Worm (Caenorhabditis elegans) whole organism, young adult: Measurements from ENCODE around the gene F02D8.4.

Experiments used
- D2030.7 ChIP-seq: fragments of 200-800 bp; sonication (Bioruptor generic); IDR thresholded peaks from 2 replicates; pipeline ENCODE4 v1.3.6; 2022; ENCODE audit warnings: missing genetic modification reagents, missing genetic modification characterization, missing compliant biosample characterization
- F10E7.11 ChIP-seq: sonication (generic microtip); optimal IDR thresholded peaks from 2 replicates; lab custom pipeline; 2017; ENCODE audit warnings: mild to moderate bottlenecking, missing genetic modification characterization, moderate library complexity, missing compliant biosample characterization
- F23B12.7 ChIP-seq: sonication (generic microtip); optimal IDR thresholded peaks from 2 replicates; lab custom pipeline; 2017; ENCODE audit warnings: missing genetic modification characterization, mild to moderate bottlenecking, missing compliant biosample characterization, antibody characterized with exemption, moderate library complexity; ENCODE audit not compliant: insufficient read depth
- F33H1.4 ChIP-seq: fragments of 200-800 bp; sonication (Bioruptor generic); IDR thresholded peaks from 2 replicates; pipeline ENCODE4 v1.3.6; 2022; ENCODE audit warnings: missing genetic modification reagents, missing genetic modification characterization, missing compliant biosample characterization
- F37B4.10 ChIP-seq: fragments of 200-800 bp; sonication (Bioruptor generic); IDR thresholded peaks from 2 replicates; pipeline ENCODE4 v1.3.6; 2022; ENCODE audit warnings: missing genetic modification characterization, missing compliant biosample characterization
- F49E8.2 ChIP-seq: sonication (generic microtip); optimal IDR thresholded peaks from 3 replicates; lab custom pipeline; 2017; ENCODE audit warnings: missing genetic modification characterization, mild to moderate bottlenecking, missing compliant biosample characterization, antibody characterized with exemption, moderate library complexity; ENCODE audit not compliant: insufficient read depth
- F55B11.4 ChIP-seq: sonication (generic microtip); optimal IDR thresholded peaks from 2 replicates; lab custom pipeline; 2016; ENCODE audit warnings: missing compliant biosample characterization, missing genetic modification characterization, borderline replicate concordance; ENCODE audit not compliant: insufficient read depth
- F57A8.1 ChIP-seq: fragments of 200-800 bp; sonication (Bioruptor generic); optimal IDR thresholded peaks from 2 replicates; lab custom pipeline; 2018; ENCODE audit warnings: mild to moderate bottlenecking, missing genetic modification characterization, moderate library complexity, missing compliant biosample characterization
- K11D2.4 ChIP-seq: fragments of 200-800 bp; sonication (Bioruptor generic); IDR thresholded peaks from 2 replicates; pipeline ENCODE4 v1.3.6; 2022; ENCODE audit warnings: missing genetic modification reagents, missing genetic modification characterization, missing compliant biosample characterization
- K12H6.12 ChIP-seq: fragments of 200-800 bp; sonication (Bioruptor generic); optimal IDR thresholded peaks from 2 replicates; lab custom pipeline; 2018; ENCODE audit warnings: mild to moderate bottlenecking, missing genetic modification characterization, missing compliant biosample characterization
- T26A5.8 ChIP-seq: sonication (generic microtip); optimal IDR thresholded peaks from 2 replicates; lab custom pipeline; 2016; ENCODE audit warnings: missing genetic modification characterization, missing compliant biosample characterization
- Y53F4B.3 ChIP-seq: fragments of 200-800 bp; sonication (Bioruptor generic); IDR thresholded peaks from 2 replicates; pipeline ENCODE4 v1.3.6; 2022; ENCODE audit warnings: missing genetic modification reagents, missing genetic modification characterization, missing compliant biosample characterization
- Y67H2A.10 ChIP-seq: fragments of 200-800 bp; sonication (Bioruptor generic); conservative IDR thresholded peaks from 2 replicates; pipeline ENCODE4 v1.3.6; 2022; ENCODE audit warnings: missing genetic modification reagents, missing genetic modification characterization, missing compliant biosample characterization
- Y79H2A.3 ChIP-seq: fragments of 200-800 bp; sonication (Bioruptor generic); conservative IDR thresholded peaks from 2 replicates; pipeline ENCODE4 v1.3.6; 2022; ENCODE audit warnings: missing genetic modification reagents, missing genetic modification characterization, missing compliant biosample characterization
- ama-1 ChIP-seq, 3 experiments: fragments of 150-350 bp in 1 of 3; sonication (generic microtip) in 2 of 3; optimal IDR thresholded peaks; 2 replicates each; lab custom pipeline; 2014 to 2018; ENCODE audit warnings: missing biosample characterization in 2 of 3, missing genetic modification characterization in 2 of 3, missing genetic modification reagents in 2 of 3
- ccch-3 ChIP-seq: fragments of 200-800 bp; sonication (Bioruptor generic); optimal IDR thresholded peaks from 2 replicates; lab custom pipeline; 2018; ENCODE audit warnings: mild to moderate bottlenecking, missing genetic modification characterization, missing compliant biosample characterization
- cebp-2 ChIP-seq: fragments of 200-800 bp; sonication (Bioruptor generic); IDR thresholded peaks from 2 replicates; pipeline ENCODE4 v1.3.6; 2022; ENCODE audit warnings: missing genetic modification characterization, missing compliant biosample characterization
- ceh-27 ChIP-seq: fragments of 200-800 bp; sonication (Bioruptor generic); optimal IDR thresholded peaks from 2 replicates; lab custom pipeline; 2018; ENCODE audit warnings: mild to moderate bottlenecking, missing genetic modification characterization, moderate library complexity, missing compliant biosample characterization
- ceh-40 ChIP-seq: fragments of 200-800 bp; sonication (Bioruptor generic); IDR thresholded peaks from 2 replicates; pipeline ENCODE4 v1.3.6; 2022; ENCODE audit warnings: missing genetic modification characterization, missing compliant biosample characterization
- ceh-58 ChIP-seq: fragments of 200-800 bp; sonication (Bioruptor generic); IDR thresholded peaks from 2 replicates; pipeline ENCODE4 v1.3.6; 2022; ENCODE audit warnings: missing genetic modification characterization, missing compliant biosample characterization
- ceh-79 ChIP-seq: sonication (generic microtip); optimal IDR thresholded peaks from 2 replicates; lab custom pipeline; 2017; ENCODE audit warnings: mild to moderate bottlenecking, missing genetic modification characterization, missing compliant biosample characterization
- efl-1 ChIP-seq: fragments of 150-350 bp; optimal IDR thresholded peaks from 2 replicates; lab custom pipeline; 2014; ENCODE audit warnings: missing biosample characterization, missing genetic modification reagents, missing genetic modification characterization
- egl-44 ChIP-seq: fragments of 200-800 bp; sonication (Bioruptor generic); IDR thresholded peaks from 2 replicates; pipeline ENCODE4 v1.3.6; 2022; ENCODE audit warnings: missing genetic modification reagents, missing genetic modification characterization, missing compliant biosample characterization
- fkh-3 ChIP-seq: sonication (generic microtip); optimal IDR thresholded peaks from 2 replicates; lab custom pipeline; 2016; ENCODE audit warnings: mild to moderate bottlenecking, missing genetic modification characterization, missing compliant biosample characterization
- gei-17 ChIP-seq: fragments of 200-800 bp; sonication (Bioruptor generic); optimal IDR thresholded peaks from 2 replicates; lab custom pipeline; 2018; ENCODE audit warnings: mild to moderate bottlenecking, missing genetic modification characterization, missing compliant biosample characterization
- him-1 ChIP-seq: sonication (generic microtip); optimal IDR thresholded peaks from 2 replicates; lab custom pipeline; 2016; ENCODE audit warnings: missing genotype, missing genetic modification reagents, missing genetic modification characterization, missing compliant biosample characterization
- hlh-26 ChIP-seq: fragments of 200-800 bp; sonication (Bioruptor generic); conservative IDR thresholded peaks from 2 replicates; pipeline ENCODE4 v1.3.6; 2022; ENCODE audit warnings: missing genetic modification reagents, missing genetic modification characterization, missing compliant biosample characterization
- hmg-1.2 ChIP-seq: fragments of 200-800 bp; sonication (Bioruptor generic); IDR thresholded peaks from 2 replicates; pipeline ENCODE4 v1.3.6; 2022; ENCODE audit warnings: missing genetic modification reagents, missing genetic modification characterization, missing compliant biosample characterization
- lag-1 ChIP-seq: fragments of 200-800 bp; sonication (Bioruptor generic); IDR thresholded peaks from 2 replicates; pipeline ENCODE4 v1.3.6; 2022; ENCODE audit warnings: missing genetic modification reagents, missing genetic modification characterization, missing compliant biosample characterization
- let-526 ChIP-seq: fragments of 200-800 bp; sonication (Bioruptor generic); IDR thresholded peaks from 2 replicates; pipeline ENCODE4 v1.3.6; 2022; ENCODE audit warnings: missing genetic modification reagents, missing genetic modification characterization, missing compliant biosample characterization
- let-607 ChIP-seq, 2 experiments: fragments of 200-800 bp in 1 of 2; sonication (Bioruptor generic) in 1 of 2; sonication (generic microtip) in 1 of 2; optimal IDR thresholded peaks; 2 replicates each; lab custom pipeline; 2016 to 2018; ENCODE audit warnings: mild to moderate bottlenecking in 2 of 2, missing compliant biosample characterization in 2 of 2, missing genetic modification characterization in 2 of 2, moderate library complexity in 2 of 2, missing genotype in 1 of 2
- lin-26 ChIP-seq: fragments of 200-800 bp; sonication (Bioruptor generic); IDR thresholded peaks from 2 replicates; pipeline ENCODE4 v1.3.6; 2022; ENCODE audit warnings: missing genetic modification reagents, missing genetic modification characterization, missing compliant biosample characterization
- lin-40 ChIP-seq: sonication (generic microtip); optimal IDR thresholded peaks from 2 replicates; lab custom pipeline; 2016; ENCODE audit warnings: missing genetic modification characterization, mild to moderate bottlenecking, missing compliant biosample characterization, missing genotype, missing genetic modification reagents
- madf-10 ChIP-seq: sonication (generic microtip); optimal IDR thresholded peaks from 2 replicates; lab custom pipeline; 2016; ENCODE audit warnings: mild to moderate bottlenecking, missing genetic modification characterization, missing compliant biosample characterization
- madf-3 ChIP-seq: fragments of 200-800 bp; sonication (Bioruptor generic); IDR thresholded peaks from 2 replicates; pipeline ENCODE4 v1.3.6; 2022; ENCODE audit warnings: missing genetic modification reagents, missing genetic modification characterization, missing compliant biosample characterization
- madf-8 ChIP-seq: fragments of 200-800 bp; sonication (Bioruptor generic); conservative IDR thresholded peaks from 2 replicates; pipeline ENCODE4 v1.3.6; 2022; ENCODE audit warnings: missing genetic modification reagents, missing genetic modification characterization, missing compliant biosample characterization
- nfya-2 ChIP-seq: fragments of 200-800 bp; sonication (Bioruptor generic); IDR thresholded peaks from 2 replicates; pipeline ENCODE4 v1.3.6; 2022; ENCODE audit warnings: missing genetic modification reagents, missing genetic modification characterization, missing compliant biosample characterization
- nhr-90 ChIP-seq: sonication (generic microtip); optimal IDR thresholded peaks from 2 replicates; lab custom pipeline; 2016; ENCODE audit warnings: missing genotype, mild to moderate bottlenecking, missing genetic modification characterization, missing compliant biosample characterization
- repo-1 ChIP-seq: sonication (generic microtip); optimal IDR thresholded peaks from 2 replicates; lab custom pipeline; 2017; ENCODE audit warnings: mild to moderate bottlenecking, missing genetic modification characterization, missing compliant biosample characterization
- sdz-38 ChIP-seq: sonication (generic microtip); optimal IDR thresholded peaks from 2 replicates; lab custom pipeline; 2016; ENCODE audit warnings: missing genotype, missing genetic modification characterization, missing compliant biosample characterization
- somi-1 ChIP-seq: fragments of 200-800 bp; sonication (Bioruptor generic); optimal IDR thresholded peaks from 2 replicates; lab custom pipeline; 2018; ENCODE audit warnings: mild to moderate bottlenecking, missing genetic modification characterization, missing compliant biosample characterization
- sptf-2 ChIP-seq: fragments of 200-800 bp; sonication (Bioruptor generic); optimal IDR thresholded peaks from 2 replicates; lab custom pipeline; 2018; ENCODE audit warnings: mild to moderate bottlenecking, missing genetic modification characterization, missing compliant biosample characterization
- tbx-9 ChIP-seq: sonication (generic microtip); optimal IDR thresholded peaks from 2 replicates; lab custom pipeline; 2016; ENCODE audit warnings: borderline replicate concordance, missing genetic modification characterization, inconsistent platforms, missing compliant biosample characterization
- unc-62 ChIP-seq: fragments of 150-350 bp; optimal IDR thresholded peaks from 2 replicates; lab custom pipeline; 2014; ENCODE audit warnings: missing biosample characterization, missing genetic modification reagents, missing genetic modification characterization
- zim-3 ChIP-seq: sonication (generic microtip); optimal IDR thresholded peaks from 2 replicates; lab custom pipeline; 2017; ENCODE audit warnings: mild to moderate bottlenecking, missing genetic modification characterization, moderate library complexity, missing compliant biosample characterization
- ztf-18 ChIP-seq: sonication (generic microtip); optimal IDR thresholded peaks from 2 replicates; lab custom pipeline; 2016; ENCODE audit warnings: missing genotype, mild to moderate bottlenecking, missing genetic modification characterization, missing compliant biosample characterization
- ztf-22 ChIP-seq: fragments of 200-800 bp; sonication (Bioruptor generic); optimal IDR thresholded peaks from 2 replicates; lab custom pipeline; 2018; ENCODE audit warnings: mild to moderate bottlenecking, missing genetic modification characterization, moderate library complexity, missing compliant biosample characterization
- ztf-25 ChIP-seq: fragments of 200-800 bp; sonication (Bioruptor generic); IDR thresholded peaks from 2 replicates; pipeline ENCODE4 v1.3.6; 2022; ENCODE audit warnings: missing genetic modification reagents, missing genetic modification characterization, missing compliant biosample characterization

Gene F02D8.4

DNA sequence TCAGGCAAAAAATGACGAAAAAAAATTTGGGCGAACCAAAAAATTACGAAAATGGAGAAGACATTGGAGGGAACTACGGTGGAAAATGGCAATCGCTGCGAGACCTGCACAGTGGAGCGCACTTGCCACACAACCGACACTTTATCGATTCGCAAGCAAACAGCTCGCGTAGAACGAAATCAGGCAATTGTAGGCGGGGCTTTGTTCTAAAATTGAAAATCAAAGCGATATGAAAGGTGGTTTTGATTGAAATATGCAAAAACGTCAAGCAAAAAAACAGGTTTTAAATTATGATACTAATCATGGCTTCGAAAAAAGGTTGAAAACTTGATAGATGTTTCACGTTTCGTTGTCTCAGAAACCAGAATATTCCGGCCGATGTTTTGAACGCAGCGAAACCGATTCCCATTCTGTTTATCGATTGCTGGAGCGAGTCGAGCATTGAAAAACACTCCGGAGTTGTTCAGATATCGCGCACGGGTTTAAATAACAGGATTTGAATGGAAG lies 17.5 kb downstream of the F02D8.4 start, which contains the start of the genes fib-1 and mut-15:
Gene fib-1 (minus strand): TSS at position 40 of the 507 bp plus-strand sequence.
Gene mut-15 (plus strand): TSS at position 360 of the 507 bp plus-strand sequence.
- TF ChIP-seq lin-26 (GFP tag; lab: Robert Waterston, UW) = no peak
- no peak for TF ChIP-seq tbx-9 (tag; lab: Kevin White, UChicago)
- peak; percentile 98 for TF ChIP-seq F33H1.4 (GFP tag; lab: Robert Waterston, UW)
- TF ChIP-seq ccch-3 = no peak
- TF ChIP-seq ceh-40 (GFP tag; lab: Robert Waterston, UW) = no peak
- peak; percentile 82 for TF ChIP-seq madf-10 (tag; lab: Kevin White, UChicago)
- 0 out of 2 replicates have a peak, but pooled peaks have one; percentile 61 for TF ChIP-seq let-526 (GFP tag; lab: Robert Waterston, UW)
- no peak for TF ChIP-seq lag-1 (GFP tag; lab: Robert Waterston, UW)
- peak; percentile 66 for TF ChIP-seq efl-1 (GFP tag; lab: Kevin White, UChicago)
- TF ChIP-seq nfya-2 (GFP tag; lab: Robert Waterston, UW) = no peak
- no peak for TF ChIP-seq ztf-22 (GFP tag; lab: Kevin White, UChicago)
- peak; percentile 86 for TF ChIP-seq lin-40 (tag; lab: Kevin White, UChicago)
- no peak for TF ChIP-seq Y79H2A.3
- no peak for TF ChIP-seq nhr-90 (tag; lab: Kevin White, UChicago)
- TF ChIP-seq sdz-38 (tag; lab: Kevin White, UChicago) = no peak
- peak in 1 of 2 experiments; percentile 52 for TF ChIP-seq let-607 (tag; optimal IDR thresholded peaks at IDR 0.05; lab: Kevin White, UChicago)
- TF ChIP-seq gei-17 (GFP tag; lab: Kevin White, UChicago) = no peak
- TF ChIP-seq K11D2.4 (GFP tag; lab: Robert Waterston, UW) = peak; percentile 81
- TF ChIP-seq Y67H2A.10 (GFP tag; lab: Robert Waterston, UW) = peak; percentile 76; the same call in 1 of the 2 replicates
- peak; percentile 86 for TF ChIP-seq F23B12.7 (tag; lab: Kevin White, UChicago)
- TF ChIP-seq zim-3 (tag; lab: Kevin White, UChicago) = no peak
- TF ChIP-seq F49E8.2 (tag; lab: Kevin White, UChicago) = peak; percentile 81
- peak; percentile 50 for TF ChIP-seq ztf-18 (tag; lab: Kevin White, UChicago)
- no peak for TF ChIP-seq F57A8.1 (GFP tag; lab: Kevin White, UChicago)
- TF ChIP-seq F37B4.10 (GFP tag; lab: Robert Waterston, UW) = no peak
- TF ChIP-seq egl-44 (GFP tag; lab: Robert Waterston, UW) = 0 out of 2 replicates have a peak, but pooled peaks have one; percentile 45
- no peak for TF ChIP-seq ceh-58 (GFP tag; lab: Robert Waterston, UW)
- TF ChIP-seq ceh-27 (GFP tag; lab: Kevin White, UChicago) = peak; percentile 95
- no peak for TF ChIP-seq cebp-2 (GFP tag; lab: Robert Waterston, UW)
- peak; percentile 85 for TF ChIP-seq K12H6.12 (tag; lab: Kevin White, UChicago)
- TF ChIP-seq unc-62 (GFP tag; lab: Kevin White, UChicago) = no peak
- no peak for TF ChIP-seq F55B11.4 (tag; lab: Kevin White, UChicago)
- TF ChIP-seq Y53F4B.3 (GFP tag; lab: Robert Waterston, UW) = peak; percentile 27; the same call in 1 of the 2 replicates
- no peak for TF ChIP-seq repo-1 (tag; lab: Kevin White, UChicago)
- peak; percentile 18 for TF ChIP-seq him-1 (tag; lab: Kevin White, UChicago)
- TF ChIP-seq T26A5.8 (tag; lab: Kevin White, UChicago) = no peak
- TF ChIP-seq D2030.7 (GFP tag; lab: Robert Waterston, UW) = peak; percentile 93
- TF ChIP-seq sptf-2 (GFP tag; lab: Kevin White, UChicago) = no peak
- TF ChIP-seq ama-1 (optimal IDR thresholded peaks at IDR 0.05; lab: Kevin White, UChicago) = no peak
- TF ChIP-seq ama-1 (GFP tag; optimal IDR thresholded peaks at IDR 0.05; lab: Kevin White, UChicago) = no peak
- TF ChIP-seq ztf-25 (GFP tag; lab: Robert Waterston, UW) = 0 out of 2 replicates have a peak, but pooled peaks have one; percentile 14
- no peak for TF ChIP-seq fkh-3 (tag; lab: Kevin White, UChicago)
- peak; percentile 71 for TF ChIP-seq madf-8
- TF ChIP-seq ceh-79 (tag; lab: Kevin White, UChicago) = no peak
- peak; percentile 41 for TF ChIP-seq somi-1
- TF ChIP-seq madf-3 (GFP tag; lab: Robert Waterston, UW) = no peak
- peak; percentile 72 for TF ChIP-seq hmg-1.2 (GFP tag; lab: Robert Waterston, UW)
- no peak for TF ChIP-seq F10E7.11 (tag; lab: Kevin White, UChicago)
- no peak for TF ChIP-seq hlh-26 (GFP tag; lab: Robert Waterston, UW)
